Fruit fly (Drosophila melanogaster): ENCODE data around the gene Nep1.

Gene Nep1

dm6 chrX:6090809-6091667 is at the start of gene Nep1, which contains the start of gene Mipp2 (continued):
- TF ChIP-seq Mes4 (GFP tag; optimal IDR thresholded peaks at IDR 0.05) (peak; percentile 9), CG14014 (GFP tag; IDR thresholded peaks at IDR 0.05) (peak; percentile 44; the same call in 1 of the 2 replicates), Antp (GFP tag; optimal IDR thresholded peaks at IDR 0.05) (peak; percentile 38), en (GFP tag; optimal IDR thresholded peaks at IDR 0.05) (no peak), bab2 (GFP tag; optimal IDR thresholded peaks at IDR 0.05) (peak; percentile 53), HHEX (GFP tag; optimal IDR thresholded peaks at IDR 0.05) (no peak), toy (GFP tag; IDR thresholded peaks at IDR 0.05) (no peak), Rfx (GFP tag; IDR thresholded peaks at IDR 0.05) (peak; percentile 74), pzg (GFP tag; optimal IDR thresholded peaks at IDR 0.05) (peak; percentile 25), Drgx (GFP tag; IDR thresholded peaks at IDR 0.05) (peak; percentile 59), zfh1 (GFP tag; IDR thresholded peaks at IDR 0.05) (peak; percentile 53; the same call in 1 of the 3 replicates), CG11247 (GFP tag; IDR thresholded peaks at IDR 0.05) (peak; percentile 22; the same call in 1 of the 2 replicates), CG17328 (GFP tag; IDR thresholded peaks at IDR 0.05) (peak; percentile 25; the same call in 1 of the 2 replicates), Ets65A (GFP tag) (peak; percentile 96), shn (GFP tag; optimal IDR thresholded peaks at IDR 0.05) (peak; percentile 26), klu (GFP tag; IDR thresholded peaks at IDR 0.05) (peak; percentile 27; the same call in 1 of the 2 replicates), CG10209 (GFP tag; optimal IDR thresholded peaks at IDR 0.05) (peak; percentile 38), Mrtf (GFP tag; IDR thresholded peaks at IDR 0.05) (0 out of 3 replicates have a peak, but pooled peaks have one; percentile 19), Med (GFP tag) (peak; percentile 88), CG34376 (GFP tag; optimal IDR thresholded peaks at IDR 0.05) (peak; percentile 8), NfI (GFP tag; optimal IDR thresholded peaks at IDR 0.05) (peak; percentile 33), ewg (GFP tag; optimal IDR thresholded peaks at IDR 0.05) (peak; percentile 3), tap (tag; optimal IDR thresholded peaks at IDR 0.05) (no peak), lilli (GFP tag; optimal IDR thresholded peaks at IDR 0.05) (peak; percentile 42), Dip3 (GFP tag; optimal IDR thresholded peaks at IDR 0.05) (no peak), ttk (GFP tag; IDR thresholded peaks at IDR 0.05) (0 out of 2 replicates have a peak, but pooled peaks have one; percentile 42), CG14441 (GFP tag; IDR thresholded peaks at IDR 0.05) (peak; percentile 61), B-H1 (GFP tag; IDR thresholded peaks at IDR 0.05) (peak; percentile 23; the same call in 1 of the 3 replicates), ci (GFP tag; IDR thresholded peaks at IDR 0.05) (peak; percentile 67), CG2116 (GFP tag; optimal IDR thresholded peaks at IDR 0.05) (peak; percentile 27), BEAF-32 (GFP tag; optimal IDR thresholded peaks at IDR 0.05) (peak; percentile 28), al (GFP tag; IDR thresholded peaks at IDR 0.05) (0 out of 2 replicates have a peak, but pooled peaks have one; percentile 21), z (GFP tag; IDR thresholded peaks at IDR 0.05) (no peak), crp (GFP tag; optimal IDR thresholded peaks at IDR 0.05) (peak in 1 of 2 experiments; percentile 78), dan (GFP tag; IDR thresholded peaks at IDR 0.05) (no peak), CG9817 (tag; optimal IDR thresholded peaks at IDR 0.05) (peak; percentile 35), Bgb (GFP tag; IDR thresholded peaks at IDR 0.05; ENCODE audit: partially characterized antibody) (no peak), NFAT (GFP tag; IDR thresholded peaks at IDR 0.05) (peak; percentile 26; the same call in 1 of the 2 replicates), CG16779 (GFP tag; IDR thresholded peaks at IDR 0.05) (no peak), Pdp1 (GFP tag; optimal IDR thresholded peaks at IDR 0.05) (peak in 1 of 2 experiments; percentile 7), CG12391 (tag; optimal IDR thresholded peaks at IDR 0.05) (peak; percentile 38), CG10543 (GFP tag; optimal IDR thresholded peaks at IDR 0.05) (peak; percentile 34), CG4617 (GFP tag; optimal IDR thresholded peaks at IDR 0.05; ENCODE audit: borderline replicate concordance) (peak; percentile 36), pita (GFP tag; optimal IDR thresholded peaks at IDR 0.05) (no peak), dysf (GFP tag; IDR thresholded peaks at IDR 0.05) (peak; percentile 57; the same call in 1 of the 3 replicates), oc (tag; optimal IDR thresholded peaks at IDR 0.05) (no peak), Hmr (GFP tag; optimal IDR thresholded peaks at IDR 0.05) (peak; percentile 47), Hr3 (GFP tag; optimal IDR thresholded peaks at IDR 0.05) (peak; percentile 9)
